Worm (Caenorhabditis elegans): Measurements from ENCODE around the gene K07E3.9.

K07E3.9 gene

DNA sequence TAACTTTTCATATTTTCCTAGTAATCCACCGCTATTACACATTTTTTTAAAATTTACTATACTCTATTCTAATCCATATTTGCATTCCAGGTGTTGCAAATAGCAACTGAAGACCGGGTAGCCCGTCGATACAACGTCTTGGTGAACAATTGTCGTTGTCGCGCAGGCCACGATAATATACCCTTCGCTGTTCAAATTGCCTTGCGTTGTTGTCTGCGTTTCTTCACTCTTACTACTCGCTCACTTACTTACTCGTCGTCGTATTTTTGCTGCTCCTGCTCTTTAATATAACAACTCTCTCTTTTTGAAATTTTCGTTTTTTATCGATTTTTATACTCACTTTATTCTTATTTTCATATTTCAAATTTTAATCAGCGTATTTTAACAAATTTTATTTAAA is 4.1 kb upstream of the K07E3.9 start, which contains the start of gene K07E3.2 (continued):
- TF ChIP-seq ekl-4 (GFP tag; IDR thresholded peaks at IDR 0.05) (no peak), ZK185.1 (tag; optimal IDR thresholded peaks at IDR 0.05; ENCODE audit: poor library complexity, severe bottlenecking) (peak; percentile 23), sptf-2 (GFP tag; optimal IDR thresholded peaks at IDR 0.05) (no peak), hmg-1.2 (GFP tag; IDR thresholded peaks at IDR 0.05) (peak; percentile 63; the same call in 1 of the 2 replicates)

- TF ChIP-seq ceh-27 (GFP tag; optimal IDR thresholded peaks at IDR 0.05) (peak; percentile 10), aptf-2 (GFP tag; conservative IDR thresholded peaks at IDR 0.05) (no peak), hmg-1.2 (GFP tag; IDR thresholded peaks at IDR 0.05) (0 out of 2 replicates have a peak, but pooled peaks have one; percentile 4), attf-6 (GFP tag; IDR thresholded peaks at IDR 0.05) (no peak), F39B2.1 (GFP tag; IDR thresholded peaks at IDR 0.05) (no peak), F57C9.4 (tag; optimal IDR thresholded peaks at IDR 0.05) (no peak), hsf-1 (GFP tag; IDR thresholded peaks at IDR 0.05) (peak; percentile 71), madf-3 (GFP tag; IDR thresholded peaks at IDR 0.05) (no peak), snpc-3.4 (tag; optimal IDR thresholded peaks at IDR 0.05) (no peak), snpc-4 (GFP tag; optimal IDR thresholded peaks at IDR 0.05) (no peak), snpc-4 (tag; optimal IDR thresholded peaks at IDR 0.05) (no peak), nhr-80 (tag; optimal IDR thresholded peaks at IDR 0.05) (peak; percentile 35), F33H1.4 (GFP tag; IDR thresholded peaks at IDR 0.05) (no peak), F10E7.11 (tag; optimal IDR thresholded peaks at IDR 0.05) (no peak), F57A8.1 (GFP tag; optimal IDR thresholded peaks at IDR 0.05) (no peak), somi-1 (GFP tag; optimal IDR thresholded peaks at IDR 0.05) (no peak), attf-3 (GFP tag; conservative IDR thresholded peaks at IDR 0.05) (no peak), F52B5.7 (tag; optimal IDR thresholded peaks at IDR 0.05) (no peak), ceh-79 (tag; optimal IDR thresholded peaks at IDR 0.05) (no peak), madf-6 (GFP tag; IDR thresholded peaks at IDR 0.05) (no peak), Y67H2A.10 (GFP tag; conservative IDR thresholded peaks at IDR 0.05) (no peak), bed-2 (GFP tag; IDR thresholded peaks at IDR 0.05) (no peak), let-607 (tag; optimal IDR thresholded peaks at IDR 0.05) (peak in 1 of 2 experiments; percentile 28), mel-28 (tag; optimal IDR thresholded peaks at IDR 0.05; ENCODE audit: borderline replicate concordance) (no peak), nhr-179 (tag; optimal IDR thresholded peaks at IDR 0.05) (no peak), sdz-38 (tag; optimal IDR thresholded peaks at IDR 0.05) (no peak), madf-8 (GFP tag; conservative IDR thresholded peaks at IDR 0.05) (no peak), lir-1 (GFP tag; conservative IDR thresholded peaks at IDR 0.05) (no peak), lin-40 (tag; optimal IDR thresholded peaks at IDR 0.05) (peak; percentile 44), rec-8 (tag; optimal IDR thresholded peaks at IDR 0.05) (no peak), pha-4 (tag; optimal IDR thresholded peaks at IDR 0.05) (peak; percentile 21), dpff-1 (tag; optimal IDR thresholded peaks at IDR 0.05) (no peak), tbp1 (GFP tag; optimal IDR thresholded peaks at IDR 0.05) (peak; percentile 10), die-1 (tag; optimal IDR thresholded peaks at IDR 0.05) (no peak), egl-44 (GFP tag; IDR thresholded peaks at IDR 0.05) (no peak), B0336.3 (GFP tag; IDR thresholded peaks at IDR 0.05) (no peak)
Measured at ce11 chrX:8109531-8109930, 1.5 kb downstream of the K07E3.9 start.

All from whole organism, young adult.